Fruit fly (Drosophila melanogaster) whole organism: ENCODE results near the gene CG17239.

Experiments
- CG8478 ChIP-seq: fragments of >200 bp; optimal IDR thresholded peaks from 2 replicates; lab custom pipeline; 2018; ENCODE audit warnings: inconsistent platforms
- Dll ChIP-seq: fragments of >200 bp; optimal IDR thresholded peaks from 2 replicates; lab custom pipeline; 2017
- EcR ChIP-seq, 2 experiments: fragments of >200 bp; optimal IDR thresholded peaks; 2 replicates each; lab custom pipeline; 2017; ENCODE audit warnings: missing biosample characterization in 2 of 2, missing genetic modification characterization in 2 of 2, missing genetic modification reagents in 2 of 2
- psq ChIP-seq: fragments of >200 bp; optimal IDR thresholded peaks from 2 replicates; lab custom pipeline; 2017
- usp ChIP-seq: fragments of >200 bp; optimal IDR thresholded peaks from 2 replicates; lab custom pipeline; 2017; ENCODE audit warnings: missing biosample characterization, missing genetic modification characterization, mixed read lengths

DNA sequence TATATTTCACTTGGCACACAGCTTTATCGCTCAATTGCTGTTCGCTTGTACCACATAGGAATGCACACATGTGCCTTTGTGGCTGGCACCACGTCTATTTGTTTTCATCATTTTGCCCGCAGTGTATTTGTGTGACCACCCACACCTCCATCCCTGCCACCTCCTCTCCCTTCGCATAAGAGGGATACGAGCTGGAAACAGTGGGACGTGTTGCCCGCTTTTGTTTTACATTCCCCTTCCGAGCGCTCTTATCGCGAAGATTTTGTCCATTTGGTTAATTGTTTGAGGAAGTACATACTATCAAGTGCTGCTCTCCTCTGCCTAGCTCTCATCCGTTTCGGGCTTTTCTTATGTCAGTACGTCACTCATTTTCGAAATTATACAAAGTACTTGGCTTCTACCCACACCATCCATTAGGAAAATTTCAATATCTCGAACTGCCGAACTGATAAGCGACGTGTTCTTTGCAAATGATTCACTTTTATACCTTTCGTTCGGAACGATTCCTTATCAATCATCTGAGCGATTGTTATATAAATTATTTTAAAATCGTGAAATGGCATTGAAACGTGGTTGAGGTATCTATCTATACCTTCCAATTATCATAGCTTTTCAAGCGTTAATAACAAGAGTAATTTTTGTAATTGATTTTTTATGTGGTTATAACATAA, 23.8 kb downstream of the CG17239 start:
- TF ChIP-seq psq (lab: Kevin White, UChicago) = no peak
- TF ChIP-seq Dll = no peak
- TF ChIP-seq usp = no peak
- TF ChIP-seq CG8478 (lab: Kevin White, UChicago) = no peak
- no peak for TF ChIP-seq EcR (GFP tag; optimal IDR thresholded peaks at IDR 0.05; lab: Kevin White, UChicago)
